Worm (Caenorhabditis elegans) whole organism, late embryonic: ENCODE data around the gene F55E10.1.

Experiments
- C38D4.7 ChIP-seq: fragments of 200-800 bp; sonication (Bioruptor generic); optimal IDR thresholded peaks from 2 replicates; lab custom pipeline; 2018; ENCODE audit warnings: mild to moderate bottlenecking, missing genetic modification characterization, moderate library complexity, missing compliant biosample characterization
- F13H6.1 ChIP-seq: sonication (generic microtip); optimal IDR thresholded peaks from 2 replicates; lab custom pipeline; 2016; ENCODE audit warnings: missing genetic modification characterization, missing compliant biosample characterization
- ahr-1 ChIP-seq: sonication (generic microtip); optimal IDR thresholded peaks from 2 replicates; lab custom pipeline; 2016; ENCODE audit warnings: missing genetic modification characterization, missing compliant biosample characterization
- ama-1 ChIP-seq: fragments of 150-350 bp; optimal IDR thresholded peaks from 2 replicates; lab custom pipeline; 2014
- ceh-14 ChIP-seq: sonication (generic microtip); optimal IDR thresholded peaks from 2 replicates; lab custom pipeline; 2016; ENCODE audit warnings: missing genotype, missing genetic modification characterization, missing compliant biosample characterization
- ceh-18 ChIP-seq: sonication (generic microtip); optimal IDR thresholded peaks from 2 replicates; lab custom pipeline; 2016; ENCODE audit warnings: missing genetic modification characterization, missing compliant biosample characterization
- ceh-2 ChIP-seq: sonication (generic microtip); optimal IDR thresholded peaks from 2 replicates; lab custom pipeline; 2016; ENCODE audit warnings: missing genotype, missing genetic modification characterization, missing compliant biosample characterization
- ceh-24 ChIP-seq: sonication (generic microtip); optimal IDR thresholded peaks from 2 replicates; lab custom pipeline; 2016; ENCODE audit warnings: mild to moderate bottlenecking, missing genetic modification characterization, missing compliant biosample characterization
- ceh-30 ChIP-seq: fragments of 150-350 bp; optimal IDR thresholded peaks from 2 replicates; lab custom pipeline; 2014; ENCODE audit warnings: missing biosample characterization, missing genetic modification characterization
- ceh-31 ChIP-seq: sonication (generic microtip); optimal IDR thresholded peaks from 2 replicates; lab custom pipeline; 2016; ENCODE audit warnings: missing genetic modification characterization, missing compliant biosample characterization
- ceh-34 ChIP-seq: sonication (generic microtip); optimal IDR thresholded peaks from 2 replicates; lab custom pipeline; 2016; ENCODE audit warnings: mild to moderate bottlenecking, missing genetic modification characterization, missing compliant biosample characterization
- ceh-48 ChIP-seq: sonication (generic microtip); optimal IDR thresholded peaks from 2 replicates; lab custom pipeline; 2016; ENCODE audit warnings: missing genetic modification characterization, inconsistent platforms, missing compliant biosample characterization
- ceh-9 ChIP-seq: sonication (generic microtip); optimal IDR thresholded peaks from 2 replicates; lab custom pipeline; 2016; ENCODE audit warnings: mild to moderate bottlenecking, missing genetic modification characterization, inconsistent platforms, missing compliant biosample characterization
- che-1 ChIP-seq: sonication (generic microtip); optimal IDR thresholded peaks from 2 replicates; lab custom pipeline; 2016; ENCODE audit warnings: mild to moderate bottlenecking, missing genetic modification characterization, missing compliant biosample characterization
- dmd-4 ChIP-seq: sonication (generic microtip); optimal IDR thresholded peaks from 2 replicates; lab custom pipeline; 2016; ENCODE audit warnings: borderline replicate concordance, missing genetic modification characterization, missing compliant biosample characterization
- dve-1 ChIP-seq: sonication (generic microtip); optimal IDR thresholded peaks from 2 replicates; lab custom pipeline; 2017; ENCODE audit warnings: antibody characterized with exemption, mild to moderate bottlenecking, missing genetic modification characterization, missing compliant biosample characterization
- elt-2 ChIP-seq: sonication (generic microtip); optimal IDR thresholded peaks from 2 replicates; lab custom pipeline; 2016; ENCODE audit warnings: missing genetic modification reagents, missing genetic modification characterization, missing compliant biosample characterization
- elt-4 ChIP-seq: sonication (generic microtip); optimal IDR thresholded peaks from 2 replicates; lab custom pipeline; 2016; ENCODE audit warnings: missing genetic modification characterization, missing compliant biosample characterization
- ets-4 ChIP-seq: sonication (generic microtip); optimal IDR thresholded peaks from 2 replicates; lab custom pipeline; 2016; ENCODE audit warnings: missing genetic modification characterization, missing compliant biosample characterization
- fax-1 ChIP-seq: sonication (generic microtip); optimal IDR thresholded peaks from 2 replicates; lab custom pipeline; 2016; ENCODE audit warnings: missing genotype, missing genetic modification characterization, missing compliant biosample characterization
- fkh-10 ChIP-seq: fragments of 150-350 bp; optimal IDR thresholded peaks from 2 replicates; lab custom pipeline; 2014; ENCODE audit warnings: missing biosample characterization, missing genetic modification reagents, missing genetic modification characterization
- gmeb-2 ChIP-seq: sonication (generic microtip); optimal IDR thresholded peaks from 2 replicates; lab custom pipeline; 2016; ENCODE audit warnings: missing genetic modification characterization, inconsistent platforms, missing compliant biosample characterization
- hlh-13 ChIP-seq: fragments of 200-800 bp; sonication (Bioruptor generic); optimal IDR thresholded peaks from 2 replicates; lab custom pipeline; 2018; ENCODE audit warnings: mild to moderate bottlenecking, missing genetic modification characterization, missing compliant biosample characterization
- hlh-30 ChIP-seq: sonication (generic microtip); optimal IDR thresholded peaks from 2 replicates; lab custom pipeline; 2017; ENCODE audit warnings: antibody characterized with exemption, missing genetic modification characterization, missing compliant biosample characterization; ENCODE audit not compliant: insufficient read depth
- hlh-8 ChIP-seq: sonication (generic microtip); optimal IDR thresholded peaks from 2 replicates; lab custom pipeline; 2016; ENCODE audit warnings: missing genotype, missing genetic modification characterization, missing compliant biosample characterization
- lim-6 ChIP-seq: sonication (generic microtip); optimal IDR thresholded peaks from 2 replicates; lab custom pipeline; 2016; ENCODE audit warnings: missing genetic modification characterization, missing compliant biosample characterization
- lin-11 ChIP-seq: fragments of 200-800 bp; sonication (Bioruptor generic); optimal IDR thresholded peaks from 2 replicates; lab custom pipeline; 2018; ENCODE audit warnings: mild to moderate bottlenecking, missing genetic modification characterization, missing compliant biosample characterization
- mec-3 ChIP-seq: sonication (generic microtip); optimal IDR thresholded peaks from 2 replicates; lab custom pipeline; 2016; ENCODE audit warnings: borderline replicate concordance, missing genetic modification characterization, missing compliant biosample characterization
- nfya-1 ChIP-seq: sonication (generic microtip); optimal IDR thresholded peaks from 2 replicates; lab custom pipeline; 2017; ENCODE audit warnings: missing genetic modification characterization, mild to moderate bottlenecking, missing compliant biosample characterization, antibody characterized with exemption, moderate library complexity
- nhr-11 ChIP-seq: fragments of 150-350 bp; optimal IDR thresholded peaks from 2 replicates; lab custom pipeline; 2014; ENCODE audit warnings: missing biosample characterization, missing genetic modification characterization
- nhr-232 ChIP-seq: sonication (generic microtip); optimal IDR thresholded peaks from 2 replicates; lab custom pipeline; 2016; ENCODE audit warnings: missing genetic modification characterization, missing compliant biosample characterization
- pag-3 ChIP-seq: sonication (generic microtip); optimal IDR thresholded peaks from 2 replicates; lab custom pipeline; 2016; ENCODE audit warnings: missing compliant biosample characterization, missing genetic modification characterization, borderline replicate concordance
- pat-9 ChIP-seq: fragments of 200-800 bp; sonication (Bioruptor generic); optimal IDR thresholded peaks from 2 replicates; lab custom pipeline; 2018; ENCODE audit warnings: mild to moderate bottlenecking, missing genetic modification characterization, moderate library complexity, missing compliant biosample characterization
- pax-1 ChIP-seq: fragments of 150-350 bp; optimal IDR thresholded peaks from 2 replicates; lab custom pipeline; 2014; ENCODE audit warnings: missing biosample characterization, missing genetic modification characterization
- pha-4 ChIP-seq: fragments of 150-350 bp; optimal IDR thresholded peaks from 2 replicates; lab custom pipeline; 2018; ENCODE audit warnings: missing biosample characterization, missing genetic modification reagents, missing genetic modification characterization
- ref-2 ChIP-seq: sonication (generic microtip); optimal IDR thresholded peaks from 2 replicates; lab custom pipeline; 2016; ENCODE audit warnings: missing genetic modification characterization, missing compliant biosample characterization
- sdc-2 ChIP-seq: sonication (generic microtip); optimal IDR thresholded peaks from 2 replicates; lab custom pipeline; 2016; ENCODE audit warnings: missing genotype, missing genetic modification characterization, missing compliant biosample characterization
- tbx-2 ChIP-seq: sonication (generic microtip); optimal IDR thresholded peaks from 2 replicates; lab custom pipeline; 2016; ENCODE audit warnings: missing genetic modification characterization, missing compliant biosample characterization
- ttx-3 ChIP-seq: sonication (generic microtip); optimal IDR thresholded peaks from 2 replicates; lab custom pipeline; 2016; ENCODE audit warnings: missing genetic modification reagents, missing genetic modification characterization, missing compliant biosample characterization
- unc-42 ChIP-seq: sonication (generic microtip); optimal IDR thresholded peaks from 2 replicates; lab custom pipeline; 2016; ENCODE audit warnings: missing genotype, missing genetic modification characterization, missing compliant biosample characterization
- zip-5 ChIP-seq: sonication (generic microtip); optimal IDR thresholded peaks from 2 replicates; lab custom pipeline; 2016; ENCODE audit warnings: missing genetic modification characterization, missing compliant biosample characterization
- ztf-16 ChIP-seq: sonication (generic microtip); optimal IDR thresholded peaks from 2 replicates; lab custom pipeline; 2017; ENCODE audit warnings: missing genetic modification characterization, missing compliant biosample characterization

The F55E10.1 gene

DNA sequence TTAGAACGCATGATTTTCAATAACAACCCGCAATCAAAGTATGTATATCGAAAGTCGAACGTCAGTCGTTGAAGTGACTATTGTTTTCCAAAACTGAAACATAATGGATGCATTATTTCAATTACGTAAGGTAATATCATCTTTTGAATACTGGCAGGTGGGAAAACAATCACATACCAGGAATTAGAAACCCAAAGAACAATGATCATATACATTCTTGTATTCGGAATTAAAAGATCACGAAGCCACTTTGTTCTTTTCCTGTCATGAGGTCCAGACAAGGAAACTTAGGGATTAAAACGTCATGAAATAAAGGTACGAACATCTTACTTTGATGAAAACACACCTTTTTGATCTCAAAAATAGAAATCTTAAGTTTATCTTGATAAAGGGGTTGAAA is 20.6 kb downstream of the F55E10.1 start:
- no peak for TF ChIP-seq ahr-1
- TF ChIP-seq C38D4.7 = no peak
- no peak for TF ChIP-seq fkh-10 (GFP tag; lab: Kevin White, UChicago)
- no peak for TF ChIP-seq sdc-2
- no peak for TF ChIP-seq lin-11
- TF ChIP-seq mec-3 (tag; lab: Kevin White, UChicago) = no peak
- no peak for TF ChIP-seq ceh-48
- no peak for TF ChIP-seq zip-5 (tag; lab: Kevin White, UChicago)
- TF ChIP-seq ttx-3 (tag; lab: Kevin White, UChicago) = no peak
- no peak for TF ChIP-seq ets-4
- no peak for TF ChIP-seq unc-42 (tag; lab: Kevin White, UChicago)
- TF ChIP-seq pat-9 (tag; lab: Kevin White, UChicago) = no peak
- no peak for TF ChIP-seq ama-1 (lab: Kevin White, UChicago)
- TF ChIP-seq pha-4 (tag; lab: Kevin White, UChicago) = no peak
- TF ChIP-seq ceh-34 (tag; lab: Kevin White, UChicago) = no peak

DNA sequence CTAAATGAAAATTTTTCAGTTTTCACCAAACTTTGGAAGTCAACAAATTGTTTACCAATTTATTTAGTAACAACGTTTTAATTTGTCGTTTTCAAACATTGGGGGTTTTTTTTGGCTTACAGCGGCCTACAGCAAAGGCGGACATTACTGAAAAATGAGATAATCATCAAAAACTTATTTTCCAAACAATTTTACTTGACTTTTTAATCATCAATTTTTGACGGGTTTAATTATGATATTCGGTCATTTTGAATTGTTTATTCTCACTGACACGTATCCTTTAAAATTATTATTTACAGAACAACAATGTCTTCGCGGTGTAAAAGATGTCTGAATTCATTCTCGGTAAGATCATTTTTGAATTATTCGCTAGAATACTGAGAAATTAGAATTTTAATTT is 25.8 kb downstream of the F55E10.1 start, which contains the start of gene F40B5.2:
F40B5.2 (plus strand) TSS at position 301 of the 400 bp plus-strand sequence.
- TF ChIP-seq tbx-2 (no peak), ceh-30 (no peak), pat-9 (tag; lab: Kevin White, UChicago) (no peak), hlh-8 (tag; lab: Kevin White, UChicago) (no peak), lim-6 (tag; lab: Kevin White, UChicago) (no peak), C38D4.7 (no peak), nhr-232 (tag; lab: Kevin White, UChicago) (no peak), ceh-9 (tag; lab: Kevin White, UChicago) (no peak), gmeb-2 (tag; lab: Kevin White, UChicago) (no peak), ztf-16 (tag; lab: Kevin White, UChicago) (no peak), dve-1 (no peak), nhr-11 (tag; lab: Kevin White, UChicago) (no peak), fax-1 (tag; lab: Kevin White, UChicago) (no peak), ceh-34 (tag; lab: Kevin White, UChicago) (no peak), pag-3 (no peak)

DNA sequence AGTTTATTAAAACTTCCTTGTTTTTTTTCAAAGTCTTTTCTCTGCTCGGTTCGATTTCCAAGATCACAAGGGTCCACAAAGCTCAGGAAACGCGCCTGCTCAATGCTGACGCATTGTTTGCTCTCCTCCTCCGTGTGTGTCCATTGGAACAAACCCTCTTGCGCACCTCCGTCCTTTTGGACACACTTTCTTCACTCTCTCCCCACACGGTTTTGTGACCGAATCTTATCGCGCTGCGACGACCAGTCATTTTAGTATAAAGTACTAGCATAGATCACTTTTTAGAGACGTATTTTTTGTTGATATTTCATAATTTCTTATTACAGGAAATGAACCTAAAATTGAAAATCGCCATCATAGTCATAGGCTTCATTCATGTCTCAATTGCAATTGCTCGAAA is 26.4 kb downstream of the F55E10.1 start:
- peak; percentile 1 for TF ChIP-seq ztf-16 (tag; lab: Kevin White, UChicago)
- peak; percentile 7 for TF ChIP-seq ttx-3 (tag; lab: Kevin White, UChicago)
- no peak for TF ChIP-seq elt-4 (tag; lab: Kevin White, UChicago)
- TF ChIP-seq hlh-30 (tag; lab: Kevin White, UChicago) = peak; percentile 58
- no peak for TF ChIP-seq gmeb-2 (tag; lab: Kevin White, UChicago)
- TF ChIP-seq elt-2 (tag; lab: Kevin White, UChicago) = peak; percentile 70
- TF ChIP-seq ceh-2 (tag; lab: Kevin White, UChicago) = peak; percentile 13
- peak; percentile 59 for TF ChIP-seq ref-2 (tag; lab: Kevin White, UChicago)
- TF ChIP-seq ceh-18 = peak; percentile 3
- peak; percentile 75 for TF ChIP-seq tbx-2
- peak; percentile 18 for TF ChIP-seq unc-42 (tag; lab: Kevin White, UChicago)
- TF ChIP-seq ceh-34 (tag; lab: Kevin White, UChicago) = peak; percentile 21
- peak; percentile 70 for TF ChIP-seq nfya-1
- no peak for TF ChIP-seq ceh-24 (tag; lab: Kevin White, UChicago)
- peak; percentile 57 for TF ChIP-seq sdc-2
- TF ChIP-seq pax-1 (tag; lab: Kevin White, UChicago) = no peak
- TF ChIP-seq ceh-31 (tag; lab: Kevin White, UChicago) = peak; percentile 58
- TF ChIP-seq dmd-4 (tag; lab: Kevin White, UChicago) = no peak

DNA sequence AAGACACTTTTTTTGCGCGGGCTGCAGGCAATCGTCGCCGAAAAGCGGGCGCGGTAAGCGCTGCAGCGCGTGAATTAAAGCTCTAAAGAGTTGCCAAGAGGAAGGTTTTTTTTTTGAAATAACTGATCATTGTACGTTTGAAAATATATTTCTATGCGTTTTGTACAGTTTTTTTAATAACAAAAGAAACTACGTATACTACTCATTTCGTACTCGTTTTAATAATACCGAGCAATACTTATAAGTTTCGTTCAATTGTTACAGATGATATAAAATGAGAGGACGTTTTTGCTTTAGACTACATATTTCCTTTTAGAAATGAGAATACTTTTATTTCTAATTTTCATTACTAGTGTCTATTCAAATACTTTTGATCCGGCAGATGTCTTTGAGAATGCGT is 30.1 kb downstream of the F55E10.1 start, which contains the start of gene nep-15:
nep-15 (plus strand) TSS at position 301 of the 400 bp plus-strand sequence.
- TF ChIP-seq nhr-232 (tag; lab: Kevin White, UChicago) (no peak), hlh-13 (GFP tag; lab: Kevin White, UChicago) (no peak), che-1 (tag; lab: Kevin White, UChicago) (no peak), ztf-16 (tag; lab: Kevin White, UChicago) (no peak), F13H6.1 (tag; lab: Kevin White, UChicago) (no peak), dve-1 (no peak), unc-42 (tag; lab: Kevin White, UChicago) (no peak), pha-4 (tag; lab: Kevin White, UChicago) (no peak), ceh-14 (no peak)
